Worm (Caenorhabditis elegans) whole organism, L3 larva: ENCODE data around the gene ldh-1.

Experiments
- ceh-28 ChIP-seq: fragments of 150-350 bp; optimal IDR thresholded peaks from 2 replicates; lab custom pipeline; 2014; ENCODE audit warnings: missing biosample characterization, missing genetic modification reagents, missing genetic modification characterization
- ceh-9 ChIP-seq: sonication (generic microtip); optimal IDR thresholded peaks from 2 replicates; lab custom pipeline; 2018; ENCODE audit warnings: missing biosample characterization, missing genetic modification characterization
- egl-27 ChIP-seq: sonication (generic microtip); optimal IDR thresholded peaks from 4 replicates; lab custom pipeline; 2017; ENCODE audit warnings: missing biosample characterization, missing genetic modification reagents, missing genetic modification characterization
- elt-1 ChIP-seq: fragments of 150-350 bp; optimal IDR thresholded peaks from 2 replicates; lab custom pipeline; 2014; ENCODE audit warnings: missing biosample characterization, missing genetic modification characterization
- fos-1 ChIP-seq: fragments of 150-350 bp; optimal IDR thresholded peaks from 2 replicates; lab custom pipeline; 2014; ENCODE audit warnings: missing biosample characterization, missing genetic modification characterization
- nhr-77 ChIP-seq: fragments of 150-350 bp; optimal IDR thresholded peaks from 2 replicates; lab custom pipeline; 2014; ENCODE audit warnings: missing biosample characterization, missing genetic modification characterization
- pha-4 ChIP-seq: fragments of 150-350 bp; optimal IDR thresholded peaks from 2 replicates; lab custom pipeline; 2014; ENCODE audit warnings: missing biosample characterization, missing genetic modification reagents, missing genetic modification characterization
- tbx-2 ChIP-seq: sonication (generic microtip); optimal IDR thresholded peaks from 2 replicates; lab custom pipeline; 2016; ENCODE audit warnings: mild to moderate bottlenecking, missing genetic modification characterization, missing compliant biosample characterization
- unc-39 ChIP-seq: sonication (generic microtip); optimal IDR thresholded peaks from 4 replicates; lab custom pipeline; 2017; ENCODE audit warnings: missing biosample characterization, missing genetic modification characterization
- unc-62 ChIP-seq: fragments of 150-350 bp; sonication (generic microtip); optimal IDR thresholded peaks from 4 replicates; lab custom pipeline; 2014; ENCODE audit warnings: missing biosample characterization, missing genetic modification reagents, missing genetic modification characterization
- ztf-11 ChIP-seq: fragments of 150-350 bp; optimal IDR thresholded peaks from 2 replicates; lab custom pipeline; 2014; ENCODE audit warnings: missing biosample characterization, missing genetic modification characterization

ce11 chrII:11690868-11691267, 33.1 kb upstream of the ldh-1 start:
- TF ChIP-seq ztf-11, result no peak
- TF ChIP-seq fos-1 (tag; lab: Kevin White, UChicago), result no peak
- TF ChIP-seq unc-39, result no peak
- no peak for TF ChIP-seq unc-62 (GFP tag; lab: Kevin White, UChicago)
- no peak for TF ChIP-seq elt-1 (tag; lab: Kevin White, UChicago)
- no peak for TF ChIP-seq egl-27 (tag; lab: Kevin White, UChicago)
- no peak for TF ChIP-seq ceh-28
- TF ChIP-seq ceh-9, result no peak
- no peak for TF ChIP-seq pha-4 (tag; lab: Kevin White, UChicago)
- no peak for TF ChIP-seq tbx-2 (tag; lab: Kevin White, UChicago)
- TF ChIP-seq nhr-77 (tag; lab: Kevin White, UChicago), result no peak
